Fruit fly (Drosophila melanogaster): Measurements from ENCODE around the gene Phs.

- TF ChIP-seq CG8478 (optimal IDR thresholded peaks at IDR 0.05), result no peak
- no peak for TF ChIP-seq CTCF (optimal IDR thresholded peaks at IDR 0.05)
Measured at dm6 chr3L:15660915-15661314, 41.2 kb downstream of the Phs start, which contains the start of the genes Eig71Ej and Eig71Ek.
